Worm (Caenorhabditis elegans): ENCODE results near the gene Y66H1A.8.
A peak's percentile ranks its signal among the peaks of the same experiment; 100 is the strongest.

The Y66H1A.8 gene

ce11 chrIV:484004-484403 is 29.3 kb upstream of the Y66H1A.8 start:
- TF ChIP-seq ceh-44 (GFP tag; IDR thresholded peaks at IDR 0.05) (no peak), lin-29 (GFP tag; IDR thresholded peaks at IDR 0.05) (no peak), hif-1 (tag; optimal IDR thresholded peaks at IDR 0.05) (peak in 1 of 2 experiments; percentile 89), aha-1 (tag) (peak; percentile 70)

- TF ChIP-seq spr-3 (GFP tag; optimal IDR thresholded peaks at IDR 0.05) (no peak), F26F4.8 (GFP tag; conservative IDR thresholded peaks at IDR 0.05) (no peak), aha-1 (tag) (peak; percentile 15)
Measured at ce11 chrIV:481067-481466, 26.4 kb upstream of the Y66H1A.8 start, which contains the start of gene npr-37. npr-37 (minus strand) TSS chrIV:481167.

- no peak for TF ChIP-seq nhr-28 (tag; optimal IDR thresholded peaks at IDR 0.05)
- no peak for TF ChIP-seq ceh-44 (GFP tag; IDR thresholded peaks at IDR 0.05)
- TF ChIP-seq egl-27 (tag; optimal IDR thresholded peaks at IDR 0.05), result no peak
- 0 out of 2 replicates have a peak, but pooled peaks have one; percentile 41 for TF ChIP-seq F26F4.8 (GFP tag; conservative IDR thresholded peaks at IDR 0.05)
- TF ChIP-seq nhr-41 (GFP tag; IDR thresholded peaks at IDR 0.05), result no peak
Measured at ce11 chrIV:468307-468706, 13.6 kb upstream of the Y66H1A.8 start.

ce11 chrIV:467291-467690 is 12.6 kb upstream of the Y66H1A.8 start:
- peak in 1 of 2 experiments; percentile 91 for TF ChIP-seq unc-62 (GFP tag; optimal IDR thresholded peaks at IDR 0.05 in 1 of 2)
- TF ChIP-seq unc-62 (tag; optimal IDR thresholded peaks at IDR 0.05), result no peak
- no peak for TF ChIP-seq ceh-44 (GFP tag; IDR thresholded peaks at IDR 0.05)

- peak in 1 of 2 experiments; percentile 97 for TF ChIP-seq unc-62 (GFP tag; optimal IDR thresholded peaks at IDR 0.05 in 1 of 2)
- no peak for TF ChIP-seq unc-62 (tag; optimal IDR thresholded peaks at IDR 0.05)
- TF ChIP-seq spr-1 (tag; optimal IDR thresholded peaks at IDR 0.05), result no peak
- no peak for TF ChIP-seq nhr-102 (tag; optimal IDR thresholded peaks at IDR 0.05)
- TF ChIP-seq dmd-8 (GFP tag; IDR thresholded peaks at IDR 0.05), result no peak
- no peak for TF ChIP-seq lim-7 (GFP tag; IDR thresholded peaks at IDR 0.05)
- TF ChIP-seq zag-1 (tag; optimal IDR thresholded peaks at IDR 0.05), result no peak
Measured at ce11 chrIV:466569-466968, 11.9 kb upstream of the Y66H1A.8 start.

- no peak for TF ChIP-seq fos-1 (tag; optimal IDR thresholded peaks at IDR 0.05)
- peak; percentile 80 for TF ChIP-seq set-16 (GFP tag; IDR thresholded peaks at IDR 0.05)
- TF ChIP-seq Y48G9A.11 (GFP tag; IDR thresholded peaks at IDR 0.05), result no peak
- no peak for TF ChIP-seq nhr-42 (GFP tag; IDR thresholded peaks at IDR 0.05)
- TF ChIP-seq saeg-2 (GFP tag; IDR thresholded peaks at IDR 0.05), result 0 out of 2 replicates have a peak, but pooled peaks have one; percentile 55
Measured at ce11 chrIV:462050-462449, 7.3 kb upstream of the Y66H1A.8 start.

- no peak for TF ChIP-seq pha-4 (GFP tag; IDR thresholded peaks at IDR 0.05)
- no peak for TF ChIP-seq pha-4 (tag; optimal IDR thresholded peaks at IDR 0.05)
- TF ChIP-seq Y105C5A.15 (GFP tag; IDR thresholded peaks at IDR 0.05), result 0 out of 2 replicates have a peak, but pooled peaks have one; percentile 24
- peak; percentile 17; the same call in 1 of the 2 replicates for TF ChIP-seq daf-8 (GFP tag; IDR thresholded peaks at IDR 0.05)
- peak; percentile 73 for TF ChIP-seq egl-43 (GFP tag; IDR thresholded peaks at IDR 0.05)
- TF ChIP-seq Y48G9A.11 (GFP tag; IDR thresholded peaks at IDR 0.05), result 0 out of 2 replicates have a peak, but pooled peaks have one; percentile 13
- TF ChIP-seq dmd-9 (GFP tag; IDR thresholded peaks at IDR 0.05), result 0 out of 2 replicates have a peak, but pooled peaks have one; percentile 56
- peak in 1 of 2 experiments; percentile 26 for TF ChIP-seq hif-1 (tag; optimal IDR thresholded peaks at IDR 0.05)
- TF ChIP-seq vab-7 (GFP tag; IDR thresholded peaks at IDR 0.05), result no peak
- peak; percentile 91 for TF ChIP-seq set-16 (GFP tag; IDR thresholded peaks at IDR 0.05)
- TF ChIP-seq hmg-1.1 (GFP tag; IDR thresholded peaks at IDR 0.05), result 0 out of 2 replicates have a peak, but pooled peaks have one; percentile 12
Measured at ce11 chrIV:460614-461079, 5.9 kb upstream of the Y66H1A.8 start, which contains the start of gene M04G7.2. M04G7.2 (minus strand) TSS chrIV:461029.
